Fruit fly (Drosophila melanogaster): ENCODE measurements around the gene CG14294.

The CG14294 gene

DNA sequence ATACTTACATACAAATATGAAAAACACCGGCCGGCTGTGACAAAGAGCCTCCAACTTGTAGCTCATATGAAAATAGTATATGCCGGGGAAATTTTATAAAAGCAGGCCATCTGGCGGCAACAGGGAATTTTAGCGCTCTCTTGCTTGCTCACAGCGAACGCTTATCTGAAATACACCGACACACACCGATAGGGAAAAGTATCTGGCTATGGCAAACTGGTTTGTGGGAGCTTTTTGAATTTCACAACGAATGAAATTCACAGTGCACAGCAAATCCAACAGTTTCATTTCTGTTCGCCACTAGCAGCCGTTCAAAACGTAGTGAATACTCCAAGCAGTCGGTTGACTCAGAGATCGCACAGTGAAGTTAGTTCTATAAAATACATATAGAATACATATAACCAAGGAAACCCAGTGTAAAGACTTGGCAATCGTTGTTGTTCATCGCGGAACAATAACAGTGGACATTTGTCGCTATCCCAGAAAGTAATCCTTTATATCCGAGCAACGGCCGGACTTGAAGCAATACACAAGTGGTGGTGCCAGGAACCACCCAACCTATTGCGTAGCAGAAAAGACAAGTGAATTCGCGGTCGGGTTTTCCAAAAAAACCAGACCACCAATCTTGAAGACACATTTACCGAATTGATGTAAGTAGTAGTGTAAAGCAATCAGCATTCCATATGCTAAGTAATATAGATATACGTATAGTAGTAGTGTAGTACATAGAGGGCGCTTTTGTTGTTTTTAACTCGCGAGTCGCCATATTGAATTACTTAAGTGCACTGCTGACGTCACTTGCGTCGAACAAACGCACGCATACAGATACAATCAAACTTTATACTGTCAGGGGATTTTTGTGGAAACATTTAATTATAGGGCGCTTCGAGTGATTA is 16.2 kb upstream of the CG14294 start (continued):
- TF ChIP-seq Kr (GFP tag; optimal IDR thresholded peaks at IDR 0.05) (no peak), lov (optimal IDR thresholded peaks at IDR 0.05) (no peak), lov (GFP tag; IDR thresholded peaks at IDR 0.05) (no peak), CkIIα-i1 (GFP tag; IDR thresholded peaks at IDR 0.05) (no peak), Rfx (GFP tag; IDR thresholded peaks at IDR 0.05) (peak; percentile 19; the same call in 1 of the 2 replicates), tin (GFP tag; optimal IDR thresholded peaks at IDR 0.05) (no peak), zfh1 (GFP tag; IDR thresholded peaks at IDR 0.05) (no peak), CG14965 (GFP tag; optimal IDR thresholded peaks at IDR 0.05; ENCODE audit: borderline replicate concordance) (no peak), CG17361 (GFP tag; IDR thresholded peaks at IDR 0.05) (0 out of 3 replicates have a peak, but pooled peaks have one; percentile 21), CG1603 (tag; optimal IDR thresholded peaks at IDR 0.05) (no peak), lbe (GFP tag; optimal IDR thresholded peaks at IDR 0.05) (peak; percentile 32), gcm (GFP tag; optimal IDR thresholded peaks at IDR 0.05) (no peak)

DNA sequence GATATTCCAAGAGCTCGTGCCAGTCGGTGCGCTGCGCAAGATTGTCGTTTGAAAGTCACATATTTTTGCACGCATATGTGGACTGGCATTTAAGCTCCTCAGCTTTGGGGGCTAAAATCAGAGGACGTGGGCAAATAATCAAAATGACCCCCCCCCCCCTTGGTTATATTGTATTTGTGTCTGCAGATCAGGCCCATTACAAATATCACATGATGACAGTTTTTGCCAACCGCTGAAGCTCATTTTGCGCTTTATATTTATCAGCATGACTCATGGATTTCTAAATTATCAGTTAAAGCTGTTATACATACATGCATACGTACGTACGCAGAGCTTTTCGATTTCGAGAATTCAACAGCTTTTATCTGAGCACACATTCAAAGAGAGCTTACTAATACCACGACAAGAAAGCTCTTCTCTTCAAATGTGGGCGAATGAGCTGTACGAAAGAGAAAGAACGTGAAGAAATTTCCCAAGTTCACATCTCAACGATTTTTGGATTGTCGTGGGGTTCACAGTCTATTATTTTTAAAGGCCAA is 14.7 kb upstream of the CG14294 start:
- TF ChIP-seq Tbp (GFP tag; optimal IDR thresholded peaks at IDR 0.05) (no peak), CG9797 (GFP tag; optimal IDR thresholded peaks at IDR 0.05) (no peak), ems (GFP tag; optimal IDR thresholded peaks at IDR 0.05) (no peak), pan (optimal IDR thresholded peaks at IDR 0.05) (no peak), pan (GFP tag; optimal IDR thresholded peaks at IDR 0.05 in 1 of 2, IDR thresholded peaks at IDR 0.05 in 1 of 2) (no peak), CG7556 (GFP tag; optimal IDR thresholded peaks at IDR 0.05) (no peak), CG13287 (GFP tag; IDR thresholded peaks at IDR 0.05; ENCODE audit: partially characterized antibody) (peak; percentile 34; the same call in 1 of the 2 replicates), CG1024 (GFP tag; IDR thresholded peaks at IDR 0.05) (no peak), HLH54F (GFP tag; optimal IDR thresholded peaks at IDR 0.05) (no peak), Blimp-1 (GFP tag; optimal IDR thresholded peaks at IDR 0.05) (no peak), CG11560 (tag; IDR thresholded peaks at IDR 0.05) (no peak), CG2120 (GFP tag; optimal IDR thresholded peaks at IDR 0.05) (peak; percentile 6), ttk (GFP tag; IDR thresholded peaks at IDR 0.05) (no peak), Dad (GFP tag; optimal IDR thresholded peaks at IDR 0.05) (no peak), Adf1 (GFP tag; IDR thresholded peaks at IDR 0.05) (peak; percentile 17; the same call in 1 of the 2 replicates), vnd (GFP tag; IDR thresholded peaks at IDR 0.05; ENCODE audit: partially characterized antibody) (no peak), pho (GFP tag; optimal IDR thresholded peaks at IDR 0.05) (no peak), CG3065 (GFP tag; optimal IDR thresholded peaks at IDR 0.05) (no peak), sima (GFP tag; optimal IDR thresholded peaks at IDR 0.05) (no peak), run (tag; optimal IDR thresholded peaks at IDR 0.05) (no peak), CG3163 (GFP tag; optimal IDR thresholded peaks at IDR 0.05) (peak; percentile 75), CG3281 (GFP tag; optimal IDR thresholded peaks at IDR 0.05) (peak; percentile 38), ase (GFP tag; IDR thresholded peaks at IDR 0.05) (no peak), mirr (GFP tag; optimal IDR thresholded peaks at IDR 0.05) (peak; percentile 82), Dll (GFP tag; IDR thresholded peaks at IDR 0.05; ENCODE audit: partially characterized antibody) (no peak), CG14050 (GFP tag; IDR thresholded peaks at IDR 0.05) (no peak), Trl (optimal IDR thresholded peaks at IDR 0.05) (peak; percentile 58 to 69), Trl (GFP tag; optimal IDR thresholded peaks at IDR 0.05) (no peak), nerfin-1 (tag; optimal IDR thresholded peaks at IDR 0.05) (no peak), tup (GFP tag; optimal IDR thresholded peaks at IDR 0.05) (no peak), Fer1 (GFP tag; optimal IDR thresholded peaks at IDR 0.05) (peak; percentile 35), oc (tag; optimal IDR thresholded peaks at IDR 0.05) (no peak), Gsc (GFP tag; IDR thresholded peaks at IDR 0.05) (no peak), grau (tag; optimal IDR thresholded peaks at IDR 0.05) (peak; percentile 23), Atf-2 (GFP tag; optimal IDR thresholded peaks at IDR 0.05) (no peak), az2 (GFP tag; optimal IDR thresholded peaks at IDR 0.05) (no peak), B-H1 (GFP tag; IDR thresholded peaks at IDR 0.05) (no peak), CG17385 (GFP tag; optimal IDR thresholded peaks at IDR 0.05) (no peak)

Measured in whole organism, embryonic.